Fruit fly (Drosophila melanogaster): ENCODE results near the gene Rpp20.
A peak's percentile ranks its signal among the peaks of the same experiment; 100 is the strongest.

DNA sequence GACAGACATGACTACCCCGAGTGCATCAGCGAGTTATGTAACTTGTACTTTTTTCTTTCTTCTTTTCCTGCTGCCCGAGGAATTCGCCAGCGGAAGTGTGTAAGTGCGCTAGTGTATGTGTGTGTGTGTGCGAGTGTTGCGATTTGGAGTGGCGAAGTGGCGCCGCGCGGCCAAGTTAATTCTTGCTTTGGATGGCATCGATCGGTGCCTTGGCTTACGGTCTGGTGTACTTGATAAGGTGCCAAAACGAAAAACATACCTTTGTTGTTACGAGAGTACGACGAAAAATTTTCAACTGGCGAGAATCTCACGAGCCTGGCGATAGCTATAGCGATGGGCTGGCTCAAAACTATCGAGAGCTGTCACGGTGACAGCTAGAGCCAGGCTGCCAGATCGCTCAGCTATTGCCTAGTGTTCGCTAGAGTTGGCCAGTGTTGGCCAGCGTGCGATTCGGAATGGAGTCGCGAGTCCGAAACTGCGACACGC lies at the start of gene Rpp20, which contains the start of the genes CG18809, COX6B and CG33932:
- TF ChIP-seq CG7101 (tag; optimal IDR thresholded peaks at IDR 0.05) (peak; percentile 79), ovo (GFP tag; optimal IDR thresholded peaks at IDR 0.05) (peak; percentile 72), cnc (optimal IDR thresholded peaks at IDR 0.05) (no peak), kay (GFP tag; ENCODE audit: borderline replicate concordance) (no peak)
